Fruit fly (Drosophila melanogaster): ENCODE data around the gene Dci.

Dci gene

DNA sequence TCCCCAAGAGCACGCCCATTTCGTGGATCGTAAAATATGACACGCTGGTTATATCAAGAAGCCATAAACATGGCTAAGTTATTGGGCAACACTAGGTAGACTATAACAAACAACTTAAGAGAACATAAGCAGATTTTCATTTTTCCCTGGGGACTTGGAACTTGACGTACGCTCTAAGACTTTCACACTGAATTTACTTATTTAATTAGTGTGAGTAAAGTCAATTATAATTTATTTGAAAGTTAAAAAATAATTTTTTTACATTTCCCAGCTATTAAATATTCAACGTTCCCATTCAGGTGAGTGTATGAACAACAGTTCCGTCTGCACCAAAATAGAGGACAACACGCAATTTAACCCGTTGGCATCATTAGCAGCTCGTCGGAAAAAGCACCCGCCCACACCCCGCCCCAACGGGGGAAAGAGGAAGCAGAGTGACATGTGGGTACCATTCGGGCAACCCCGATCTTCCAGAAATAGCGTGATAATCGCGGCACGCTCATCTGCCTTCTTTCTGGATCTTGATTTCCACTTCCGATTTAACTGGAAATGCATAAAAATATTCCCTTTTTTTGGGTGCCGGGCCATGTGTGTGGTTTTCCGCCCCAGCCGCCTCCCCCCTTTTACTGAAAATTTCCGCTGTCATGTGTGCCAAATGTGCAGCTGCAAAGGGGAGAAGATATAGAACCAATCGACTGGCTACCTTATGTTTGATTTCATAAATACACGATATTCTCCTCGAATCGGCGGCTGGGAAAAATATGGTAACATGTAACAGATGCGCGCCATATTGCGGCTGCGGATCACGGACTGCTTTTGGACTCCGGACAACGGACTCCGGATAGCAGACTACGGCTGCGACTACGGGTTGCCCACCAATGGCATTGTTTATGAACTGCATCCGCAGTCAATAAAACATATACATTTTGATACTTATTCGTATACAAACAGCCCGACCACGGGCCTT is 35.6 kb upstream of the Dci start:
- no peak for TF ChIP-seq CTCF (optimal IDR thresholded peaks at IDR 0.05)

DNA sequence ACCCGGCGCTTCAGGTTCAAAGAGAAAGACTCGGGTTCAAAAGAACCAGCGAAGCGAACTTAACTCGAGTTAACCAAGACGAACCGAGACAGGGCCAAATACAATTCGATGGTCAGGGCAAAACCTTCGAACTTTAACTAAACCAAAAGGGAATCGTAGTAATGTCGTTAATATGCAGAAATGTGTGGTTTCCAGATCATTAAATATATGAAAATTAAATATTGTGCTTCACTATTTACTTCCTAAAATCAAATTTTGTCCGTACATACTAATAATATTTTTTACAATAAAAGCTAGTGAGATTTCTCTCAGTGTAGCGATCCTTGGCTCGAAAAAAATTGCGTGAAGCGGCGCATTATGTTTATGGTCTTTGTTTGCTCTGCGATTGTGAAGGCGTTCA is 33.4 kb upstream of the Dci start:
- no peak for TF ChIP-seq CG8478 (optimal IDR thresholded peaks at IDR 0.05)
- no peak for TF ChIP-seq CTCF (optimal IDR thresholded peaks at IDR 0.05)

- no peak for TF ChIP-seq CTCF (optimal IDR thresholded peaks at IDR 0.05)
- TF ChIP-seq CG8478 (optimal IDR thresholded peaks at IDR 0.05), result no peak
Observed at dm6 chr3L:818438-819138, 32.6 kb upstream of the Dci start.

dm6 chr3L:819297-819886 is 31.8 kb upstream of the Dci start:
- TF ChIP-seq CTCF (optimal IDR thresholded peaks at IDR 0.05) (no peak), CG8478 (optimal IDR thresholded peaks at IDR 0.05) (no peak)

DNA sequence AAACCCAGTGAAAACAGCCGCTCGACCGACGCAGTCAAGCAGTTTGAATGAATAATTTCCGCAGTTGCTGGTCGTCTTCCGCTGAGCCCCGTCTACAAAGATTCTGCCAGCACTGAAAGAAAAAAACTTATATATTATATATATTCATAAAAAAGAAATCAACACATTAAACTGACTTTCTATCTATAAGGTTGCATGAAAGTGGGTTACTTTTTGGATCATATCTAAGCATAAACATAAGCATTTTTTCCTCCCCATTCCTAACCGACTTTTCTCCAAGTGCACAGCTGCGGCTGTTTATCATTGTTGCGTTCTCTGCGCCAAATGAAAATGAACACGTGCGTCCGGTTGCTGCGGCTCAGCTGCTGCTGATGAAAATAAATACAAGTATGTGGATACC is 30.8 kb upstream of the Dci start:
- TF ChIP-seq CTCF (optimal IDR thresholded peaks at IDR 0.05) (no peak), CG8478 (optimal IDR thresholded peaks at IDR 0.05) (no peak)

DNA sequence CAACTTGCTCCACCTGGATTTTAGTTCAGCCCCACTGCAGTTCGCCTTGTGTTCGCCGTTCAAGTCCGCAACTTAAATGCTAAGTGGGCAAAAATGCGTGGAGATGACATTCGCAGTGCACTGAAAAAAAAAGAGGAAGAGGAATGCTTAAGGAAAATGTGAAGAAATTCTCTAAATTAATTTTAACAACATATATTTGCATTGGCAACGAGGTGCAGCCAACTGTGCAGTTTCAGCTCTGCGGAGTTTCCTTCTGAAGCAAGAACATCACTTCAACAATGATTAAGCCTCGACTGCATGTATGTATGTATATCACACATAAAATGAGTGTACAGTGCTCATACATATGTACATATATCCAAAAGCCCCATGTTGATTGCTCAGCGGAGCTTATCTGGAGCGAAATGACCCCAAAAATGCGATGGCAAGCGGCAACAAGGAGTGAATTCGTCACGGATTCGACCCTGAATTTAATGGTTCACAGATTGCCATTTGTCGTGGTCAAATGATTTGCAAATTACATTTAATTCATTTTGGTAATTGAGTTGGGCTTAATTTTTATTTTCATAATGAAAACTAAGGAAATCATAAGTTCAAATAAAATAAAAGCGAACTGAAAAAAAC is 30.1 kb upstream of the Dci start:
- TF ChIP-seq CG8478 (optimal IDR thresholded peaks at IDR 0.05) (no peak), CTCF (optimal IDR thresholded peaks at IDR 0.05) (no peak)

DNA sequence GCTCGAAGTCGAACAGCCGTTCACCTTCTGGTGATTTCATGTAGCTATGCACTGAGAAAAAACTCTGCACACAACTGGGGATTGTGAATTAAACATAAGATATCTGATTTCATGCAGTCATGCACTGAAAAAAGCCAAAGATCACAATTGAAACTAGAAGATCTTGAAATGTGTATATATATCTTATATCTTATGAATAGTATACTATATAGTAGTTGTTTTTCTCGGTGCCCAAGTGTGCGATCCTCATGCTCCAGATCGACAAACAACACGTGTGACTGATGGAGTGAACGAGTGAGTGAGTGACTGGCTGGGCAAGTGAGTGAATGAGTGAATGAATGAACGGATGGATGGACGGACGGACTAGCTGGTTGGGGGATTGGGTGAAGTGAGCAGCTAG is 29.2 kb upstream of the Dci start:
- TF ChIP-seq CTCF (optimal IDR thresholded peaks at IDR 0.05), result no peak

DNA sequence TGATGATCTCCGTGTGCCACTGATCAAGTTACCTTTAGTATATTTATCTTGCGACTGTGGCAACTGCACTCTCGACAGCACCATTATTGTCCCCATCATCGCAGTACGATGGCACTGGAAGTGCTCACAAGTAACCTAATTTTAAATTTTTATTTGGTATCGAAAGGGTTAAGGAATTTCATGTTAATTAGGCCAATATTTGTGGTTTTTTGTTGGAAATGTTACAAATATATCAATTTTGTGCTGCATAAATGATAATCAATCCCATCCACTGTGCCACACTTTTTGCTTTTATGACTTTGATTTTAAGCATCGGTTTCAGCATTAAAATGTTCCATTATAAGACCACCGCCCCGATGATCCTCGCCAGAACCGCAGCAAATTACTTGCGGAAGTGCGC is 28.5 kb upstream of the Dci start:
- TF ChIP-seq CG8478 (optimal IDR thresholded peaks at IDR 0.05), result no peak
- no peak for TF ChIP-seq CTCF (optimal IDR thresholded peaks at IDR 0.05)

dm6 chr3L:823597-823996 is 27.5 kb upstream of the Dci start:
- TF ChIP-seq CTCF (optimal IDR thresholded peaks at IDR 0.05) (no peak), CG8478 (optimal IDR thresholded peaks at IDR 0.05) (no peak)

DNA sequence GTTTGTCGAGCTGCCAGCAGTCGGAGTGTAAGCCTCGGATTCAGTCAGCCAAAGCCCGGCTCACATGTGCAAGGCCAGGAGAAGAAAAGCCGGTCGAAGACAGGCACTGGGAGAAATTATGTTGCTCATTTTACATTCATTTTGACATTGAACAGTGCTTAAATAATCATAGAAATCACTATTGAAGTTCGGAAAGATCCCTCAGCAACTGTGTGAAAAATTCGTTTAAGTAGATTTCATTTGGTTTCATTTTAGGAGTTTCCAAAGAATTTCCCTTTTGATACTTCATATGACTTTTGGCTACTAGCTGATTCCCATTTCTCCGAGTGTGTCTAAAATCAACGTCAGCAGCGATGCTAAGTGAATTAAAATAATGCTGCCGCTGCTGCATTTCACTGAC is 26.7 kb upstream of the Dci start:
- TF ChIP-seq CTCF (optimal IDR thresholded peaks at IDR 0.05), result no peak
- no peak for TF ChIP-seq CG8478 (optimal IDR thresholded peaks at IDR 0.05)

dm6 chr3L:832897-833857 is 18.0 kb upstream of the Dci start, which contains the start of gene Sf3b3:
TSS of gene Sf3b3 (minus strand) at chr3L:833385.
- no peak for TF ChIP-seq CTCF (optimal IDR thresholded peaks at IDR 0.05)
- TF ChIP-seq CG8478 (optimal IDR thresholded peaks at IDR 0.05), result no peak

- TF ChIP-seq CTCF (optimal IDR thresholded peaks at IDR 0.05) (no peak), CG8478 (optimal IDR thresholded peaks at IDR 0.05) (no peak)
Observed at dm6 chr3L:833878-834277, 17.3 kb upstream of the Dci start, which contains the start of gene CG42553. TSS of gene CG42553 (plus strand) at chr3L:834093.

DNA sequence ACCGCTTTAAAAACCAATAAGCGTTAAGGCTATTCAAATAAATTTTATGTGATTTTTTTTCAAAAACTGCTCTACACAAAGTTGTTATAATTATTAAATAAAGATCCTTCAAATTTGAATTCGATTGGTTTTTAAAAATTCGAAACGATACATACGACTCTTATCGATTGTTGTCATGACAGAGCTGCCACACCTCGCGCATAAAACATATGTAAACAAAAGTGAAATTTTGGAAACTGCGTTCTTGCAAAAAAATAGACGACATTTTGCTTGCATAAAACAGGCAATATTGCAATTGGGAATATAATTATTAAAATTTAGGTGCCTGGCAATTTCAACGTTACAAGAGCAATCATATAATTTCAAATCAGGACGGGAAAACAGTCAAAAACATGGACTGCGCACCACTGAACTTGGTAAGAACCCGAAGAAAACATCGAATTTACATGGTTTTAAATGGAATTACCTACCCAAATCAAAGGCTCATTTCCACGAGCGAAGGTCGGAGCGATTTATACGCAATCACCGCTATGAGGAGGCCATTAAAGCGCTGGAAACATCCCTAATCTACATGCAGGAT is 15.6 kb upstream of the Dci start, which contains the start of gene CG42554:
TSS of gene CG42554 (plus strand) at position 229 of the 580 bp plus-strand sequence.
- TF ChIP-seq CTCF (optimal IDR thresholded peaks at IDR 0.05) (no peak), CG8478 (optimal IDR thresholded peaks at IDR 0.05) (no peak)
